Worm (Caenorhabditis elegans): ENCODE measurements around the gene ttr-42.

Gene ttr-42

DNA sequence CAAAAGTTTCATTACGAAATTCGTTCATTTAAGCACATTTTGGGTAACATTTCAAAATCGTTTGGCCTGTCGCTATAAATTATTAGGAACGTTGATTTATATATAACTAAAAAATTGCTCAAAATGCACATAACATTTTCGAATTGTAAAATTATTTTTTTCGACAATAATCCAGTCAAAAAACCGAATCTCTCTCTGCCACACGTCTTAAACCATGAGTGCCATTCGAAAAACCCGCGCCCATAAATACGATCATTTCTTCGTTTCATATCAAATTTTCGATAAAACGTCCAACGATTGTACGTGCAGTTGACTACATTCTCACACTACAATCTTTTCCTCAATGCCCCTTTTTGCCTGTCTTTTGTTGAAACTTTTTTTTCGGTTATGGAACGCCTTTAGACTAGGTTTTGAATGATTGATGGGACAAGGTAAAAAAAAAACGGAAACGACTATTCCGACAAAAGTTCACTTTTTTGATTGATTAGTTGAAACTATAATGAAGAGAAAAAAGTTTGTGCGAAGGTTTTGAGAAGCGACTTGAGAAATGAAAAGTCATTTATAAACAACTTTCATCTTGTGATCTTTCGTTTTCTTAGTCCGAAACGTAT, 15.2 kb downstream of the ttr-42 start (continued):
- no peak for TF ChIP-seq skn-1 (tag; optimal IDR thresholded peaks at IDR 0.05)
- no peak for TF ChIP-seq fkh-10 (GFP tag; optimal IDR thresholded peaks at IDR 0.05)
- TF ChIP-seq lsy-2 (tag; optimal IDR thresholded peaks at IDR 0.05) = no peak
- TF ChIP-seq nhr-11 (tag; optimal IDR thresholded peaks at IDR 0.05) = no peak
- no peak for TF ChIP-seq T26A8.4 (GFP tag; IDR thresholded peaks at IDR 0.05)
- no peak for TF ChIP-seq F37D6.2 (tag; optimal IDR thresholded peaks at IDR 0.05)
- TF ChIP-seq dmd-6 (GFP tag; IDR thresholded peaks at IDR 0.05) = peak; percentile 69
- TF ChIP-seq ctbp-1 (GFP tag; IDR thresholded peaks at IDR 0.05) = no peak
- peak; percentile 23 for TF ChIP-seq nhr-25 (tag; optimal IDR thresholded peaks at IDR 0.05; ENCODE audit: borderline replicate concordance, insufficient read depth)
- peak; percentile 15 for TF ChIP-seq mep-1 (tag; optimal IDR thresholded peaks at IDR 0.05)
- no peak for TF ChIP-seq madf-9 (GFP tag; conservative IDR thresholded peaks at IDR 0.05)
- no peak for TF ChIP-seq mxl-3 (GFP tag; optimal IDR thresholded peaks at IDR 0.05)
- no peak for TF ChIP-seq lin-13 (GFP tag; optimal IDR thresholded peaks at IDR 0.05)
- no peak for TF ChIP-seq ceh-62 (tag; optimal IDR thresholded peaks at IDR 0.05)
- no peak for TF ChIP-seq F49E8.2 (tag; optimal IDR thresholded peaks at IDR 0.05; ENCODE audit: borderline replicate concordance)
- TF ChIP-seq daf-12 (tag; optimal IDR thresholded peaks at IDR 0.05) = no peak
- TF ChIP-seq nhr-42 (GFP tag; IDR thresholded peaks at IDR 0.05) = no peak
- TF ChIP-seq nhr-76 (tag; optimal IDR thresholded peaks at IDR 0.05) = no peak
- no peak for TF ChIP-seq Y48G9A.11 (GFP tag; IDR thresholded peaks at IDR 0.05)
- no peak for TF ChIP-seq ztf-7 (tag; optimal IDR thresholded peaks at IDR 0.05)
- no peak for TF ChIP-seq ZK337.2 (GFP tag; IDR thresholded peaks at IDR 0.05)
- TF ChIP-seq ceh-82 (tag; optimal IDR thresholded peaks at IDR 0.05) = no peak
- TF ChIP-seq ceh-32 (tag; optimal IDR thresholded peaks at IDR 0.05; ENCODE audit: poor library complexity) = no peak
- peak in 1 of 2 experiments; percentile 49 for TF ChIP-seq daf-16 (GFP tag; optimal IDR thresholded peaks at IDR 0.05)
- TF ChIP-seq daf-16 (tag; optimal IDR thresholded peaks at IDR 0.05) = peak; percentile 27
- no peak for TF ChIP-seq tag-97 (GFP tag; IDR thresholded peaks at IDR 0.05)
- no peak for TF ChIP-seq dmd-9 (GFP tag; IDR thresholded peaks at IDR 0.05)
- no peak for TF ChIP-seq D1046.2 (GFP tag; IDR thresholded peaks at IDR 0.05)
- no peak for TF ChIP-seq fos-1 (tag; optimal IDR thresholded peaks at IDR 0.05)
- no peak for TF ChIP-seq mxl-2 (GFP tag; conservative IDR thresholded peaks at IDR 0.05)
- TF ChIP-seq ceh-28 (tag; optimal IDR thresholded peaks at IDR 0.05) = no peak
- TF ChIP-seq ama-1 (optimal IDR thresholded peaks at IDR 0.05) = peak; percentile 10
- no peak for TF ChIP-seq lin-39 (tag; optimal IDR thresholded peaks at IDR 0.05)
- TF ChIP-seq saeg-2 (GFP tag; IDR thresholded peaks at IDR 0.05) = no peak
- TF ChIP-seq cey-2 (tag; optimal IDR thresholded peaks at IDR 0.05; ENCODE audit: borderline replicate concordance, insufficient read depth) = peak; percentile 55
- TF ChIP-seq T20F7.1 (GFP tag; optimal IDR thresholded peaks at IDR 0.05) = no peak
- TF ChIP-seq nhr-6 (tag; optimal IDR thresholded peaks at IDR 0.05) = no peak
- peak; percentile 44 for TF ChIP-seq hlh-11 (tag; optimal IDR thresholded peaks at IDR 0.05)
- TF ChIP-seq hmg-1.1 (GFP tag; IDR thresholded peaks at IDR 0.05) = no peak
- no peak for TF ChIP-seq madf-5 (GFP tag; IDR thresholded peaks at IDR 0.05)
- TF ChIP-seq Y75B8A.6 (GFP tag; IDR thresholded peaks at IDR 0.05) = no peak
- TF ChIP-seq lir-3 (tag; optimal IDR thresholded peaks at IDR 0.05) = no peak
- no peak for TF ChIP-seq gei-8 (GFP tag; optimal IDR thresholded peaks at IDR 0.05)
- no peak for TF ChIP-seq mdt-29 (GFP tag; IDR thresholded peaks at IDR 0.05)
- no peak for TF ChIP-seq nhr-41 (GFP tag; IDR thresholded peaks at IDR 0.05)
- TF ChIP-seq lin-29 (GFP tag; IDR thresholded peaks at IDR 0.05) = no peak
- no peak for TF ChIP-seq unc-62 (GFP tag; optimal IDR thresholded peaks at IDR 0.05 in 1 of 2)
- no peak for TF ChIP-seq unc-62 (tag; optimal IDR thresholded peaks at IDR 0.05)
- TF ChIP-seq ceh-44 (GFP tag; IDR thresholded peaks at IDR 0.05) = no peak
- peak; percentile 1 for TF ChIP-seq dve-1 (tag; optimal IDR thresholded peaks at IDR 0.05; ENCODE audit: insufficient read depth)

Data from whole organism, L4 larva.